Worm (Caenorhabditis elegans) whole organism, L3 larva: Measurements from ENCODE around the gene bath-23.

Experiments
- R02D3.7 ChIP-seq: fragments of 150-350 bp; optimal IDR thresholded peaks from 2 replicates; lab custom pipeline; 2014; ENCODE audit warnings: missing biosample characterization, missing genetic modification characterization
- aly-2 ChIP-seq: fragments of 150-350 bp; optimal IDR thresholded peaks from 2 replicates; lab custom pipeline; 2014; ENCODE audit warnings: missing biosample characterization, missing genetic modification characterization
- ama-1 ChIP-seq: fragments of 150-350 bp; optimal IDR thresholded peaks from 2 replicates; lab custom pipeline; 2018
- ceh-16 ChIP-seq: sonication (generic microtip); optimal IDR thresholded peaks from 2 replicates; lab custom pipeline; 2017; ENCODE audit warnings: missing biosample characterization, missing genetic modification characterization
- ceh-28 ChIP-seq: fragments of 150-350 bp; optimal IDR thresholded peaks from 2 replicates; lab custom pipeline; 2014; ENCODE audit warnings: missing biosample characterization, missing genetic modification reagents, missing genetic modification characterization
- ceh-82 ChIP-seq: fragments of 150-350 bp; optimal IDR thresholded peaks from 2 replicates; lab custom pipeline; 2014; ENCODE audit warnings: missing biosample characterization, missing genetic modification characterization
- ceh-9 ChIP-seq: sonication (generic microtip); optimal IDR thresholded peaks from 2 replicates; lab custom pipeline; 2018; ENCODE audit warnings: missing biosample characterization, missing genetic modification characterization
- egl-27 ChIP-seq: sonication (generic microtip); optimal IDR thresholded peaks from 4 replicates; lab custom pipeline; 2017; ENCODE audit warnings: missing biosample characterization, missing genetic modification reagents, missing genetic modification characterization
- egl-5 ChIP-seq: fragments of 150-350 bp; optimal IDR thresholded peaks from 2 replicates; lab custom pipeline; 2017; ENCODE audit warnings: missing biosample characterization, missing genetic modification reagents, missing genetic modification characterization, inconsistent platforms
- elt-2 ChIP-seq: sonication (generic microtip); optimal IDR thresholded peaks from 2 replicates; lab custom pipeline; 2016; ENCODE audit warnings: missing genetic modification reagents, mild to moderate bottlenecking, missing genetic modification characterization, missing compliant biosample characterization
- elt-3 ChIP-seq, 3 experiments: fragments of 150-350 bp in 1 of 3; sonication (generic microtip) in 2 of 3; optimal IDR thresholded peaks; 2 replicates in 2 of 3; 4 replicates in 1 of 3; lab custom pipeline; 2014 to 2017; ENCODE audit warnings: missing biosample characterization in 3 of 3, missing genetic modification characterization in 3 of 3
- fkh-2 ChIP-seq: fragments of 150-350 bp; optimal IDR thresholded peaks from 2 replicates; lab custom pipeline; 2014; ENCODE audit warnings: missing biosample characterization, missing genetic modification reagents, missing genetic modification characterization
- fos-1 ChIP-seq: fragments of 150-350 bp; optimal IDR thresholded peaks from 2 replicates; lab custom pipeline; 2014; ENCODE audit warnings: missing biosample characterization, missing genetic modification characterization
- hmg-11 ChIP-seq: sonication (generic microtip); optimal IDR thresholded peaks from 2 replicates; lab custom pipeline; 2016; ENCODE audit warnings: missing genetic modification characterization, missing compliant biosample characterization
- jun-1 ChIP-seq: fragments of 150-350 bp; optimal IDR thresholded peaks from 2 replicates; lab custom pipeline; 2014; ENCODE audit warnings: missing biosample characterization, missing genetic modification reagents, missing genetic modification characterization
- lin-15B ChIP-seq: fragments of 150-350 bp; optimal IDR thresholded peaks from 2 replicates; lab custom pipeline; 2014; ENCODE audit warnings: missing biosample characterization, missing genetic modification characterization
- lin-39 ChIP-seq: fragments of 150-350 bp; optimal IDR thresholded peaks from 2 replicates; lab custom pipeline; 2018; ENCODE audit warnings: missing biosample characterization, missing genetic modification reagents, missing genetic modification characterization
- mml-1 ChIP-seq: fragments of 150-350 bp; sonication (generic microtip); optimal IDR thresholded peaks from 3 replicates; lab custom pipeline; 2014; ENCODE audit warnings: missing biosample characterization, missing genetic modification characterization
- nfya-1 ChIP-seq: sonication (generic microtip); optimal IDR thresholded peaks from 2 replicates; lab custom pipeline; 2017; ENCODE audit warnings: missing genetic modification characterization, mild to moderate bottlenecking, missing compliant biosample characterization, antibody characterized with exemption, moderate library complexity; ENCODE audit not compliant: insufficient read depth
- nhr-11 ChIP-seq: fragments of 150-350 bp; optimal IDR thresholded peaks from 2 replicates; lab custom pipeline; 2014; ENCODE audit warnings: missing biosample characterization, missing genetic modification characterization
- nhr-12 ChIP-seq: fragments of 150-350 bp; optimal IDR thresholded peaks from 2 replicates; lab custom pipeline; 2014; ENCODE audit warnings: missing biosample characterization, missing genetic modification characterization
- nhr-23 ChIP-seq: fragments of 150-350 bp; optimal IDR thresholded peaks from 2 replicates; lab custom pipeline; 2014; ENCODE audit warnings: missing biosample characterization, missing genetic modification reagents, missing genetic modification characterization
- nhr-237 ChIP-seq: fragments of 150-350 bp; optimal IDR thresholded peaks from 2 replicates; lab custom pipeline; 2014; ENCODE audit warnings: missing biosample characterization, missing genetic modification characterization
- nhr-28 ChIP-seq: fragments of 150-350 bp; optimal IDR thresholded peaks from 2 replicates; lab custom pipeline; 2014; ENCODE audit warnings: missing biosample characterization, missing genetic modification characterization
- nhr-76 ChIP-seq: fragments of 150-350 bp; sonication (generic microtip); optimal IDR thresholded peaks from 5 replicates; lab custom pipeline; 2014; ENCODE audit warnings: missing biosample characterization, missing genetic modification characterization
- pha-4 ChIP-seq: fragments of 150-350 bp; optimal IDR thresholded peaks from 2 replicates; lab custom pipeline; 2014; ENCODE audit warnings: missing biosample characterization, missing genetic modification reagents, missing genetic modification characterization
- sea-2 ChIP-seq: fragments of 150-350 bp; sonication (generic microtip); optimal IDR thresholded peaks from 4 replicates; lab custom pipeline; 2014; ENCODE audit warnings: missing biosample characterization, missing genetic modification reagents, missing genetic modification characterization
- skn-1 ChIP-seq: fragments of 150-350 bp; optimal IDR thresholded peaks from 2 replicates; lab custom pipeline; 2014; ENCODE audit warnings: missing biosample characterization, missing genetic modification characterization
- snpc-4 ChIP-seq: fragments of 150-350 bp; optimal IDR thresholded peaks from 2 replicates; lab custom pipeline; 2014; ENCODE audit warnings: missing biosample characterization, missing genetic modification characterization
- tbx-2 ChIP-seq: sonication (generic microtip); optimal IDR thresholded peaks from 2 replicates; lab custom pipeline; 2016; ENCODE audit warnings: mild to moderate bottlenecking, missing genetic modification characterization, missing compliant biosample characterization
- unc-62 ChIP-seq: fragments of 150-350 bp; sonication (generic microtip); optimal IDR thresholded peaks from 4 replicates; lab custom pipeline; 2014; ENCODE audit warnings: missing biosample characterization, missing genetic modification reagents, missing genetic modification characterization
- ztf-11 ChIP-seq: fragments of 150-350 bp; optimal IDR thresholded peaks from 2 replicates; lab custom pipeline; 2014; ENCODE audit warnings: missing biosample characterization, missing genetic modification characterization

bath-23 gene

DNA sequence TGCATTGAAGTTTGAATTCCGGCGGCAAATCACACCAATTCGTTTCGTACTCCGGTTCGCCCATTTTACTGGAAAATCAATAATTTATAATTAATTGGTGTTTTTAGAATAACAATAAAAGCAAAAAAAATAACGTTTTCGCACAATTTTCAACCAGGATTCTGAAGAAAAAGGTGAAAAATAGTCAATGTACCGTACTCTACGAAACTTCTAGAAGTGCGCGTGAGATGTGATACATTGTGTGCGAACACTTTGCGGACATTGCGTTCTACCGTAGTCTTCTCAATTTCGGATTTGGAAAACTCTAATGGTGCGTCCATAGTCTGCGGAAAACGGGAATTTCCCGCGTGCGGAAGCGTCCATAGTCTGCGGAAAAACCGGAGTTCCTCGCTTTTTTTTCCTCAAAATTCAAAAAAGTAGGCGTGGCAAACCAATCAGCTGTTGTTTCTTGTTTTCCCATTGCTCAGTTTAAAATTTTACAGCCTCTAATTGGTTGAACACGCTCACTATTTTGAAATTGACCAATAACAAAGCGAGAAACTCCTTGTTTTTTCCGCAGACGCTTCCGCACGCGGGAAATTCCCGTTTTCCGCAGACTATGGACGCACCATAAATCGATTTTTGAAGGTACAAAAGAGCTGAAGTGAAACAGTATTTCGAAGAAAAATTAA, 23.0 kb upstream of the bath-23 start, which contains the start of the genes F14D2.14 and bath-29:
TSS of gene F14D2.14 (minus strand) at position 51 of the 671 bp plus-strand sequence.
TSS of gene bath-29 (plus strand) at position 621 of the 671 bp plus-strand sequence.
- TF ChIP-seq ceh-82 (tag; lab: Kevin White, UChicago) (no peak), snpc-4 (tag; lab: Kevin White, UChicago) (no peak), nhr-11 (tag; lab: Kevin White, UChicago) (no peak), tbx-2 (tag; lab: Kevin White, UChicago) (no peak), unc-62 (GFP tag; lab: Kevin White, UChicago) (no peak), lin-39 (tag; lab: Kevin White, UChicago) (no peak), lin-15B (tag; lab: Kevin White, UChicago) (no peak), sea-2 (GFP tag; lab: Kevin White, UChicago) (no peak), pha-4 (tag; lab: Kevin White, UChicago) (no peak), skn-1 (tag; lab: Kevin White, UChicago) (no peak), nhr-12 (tag; lab: Kevin White, UChicago) (no peak)

DNA sequence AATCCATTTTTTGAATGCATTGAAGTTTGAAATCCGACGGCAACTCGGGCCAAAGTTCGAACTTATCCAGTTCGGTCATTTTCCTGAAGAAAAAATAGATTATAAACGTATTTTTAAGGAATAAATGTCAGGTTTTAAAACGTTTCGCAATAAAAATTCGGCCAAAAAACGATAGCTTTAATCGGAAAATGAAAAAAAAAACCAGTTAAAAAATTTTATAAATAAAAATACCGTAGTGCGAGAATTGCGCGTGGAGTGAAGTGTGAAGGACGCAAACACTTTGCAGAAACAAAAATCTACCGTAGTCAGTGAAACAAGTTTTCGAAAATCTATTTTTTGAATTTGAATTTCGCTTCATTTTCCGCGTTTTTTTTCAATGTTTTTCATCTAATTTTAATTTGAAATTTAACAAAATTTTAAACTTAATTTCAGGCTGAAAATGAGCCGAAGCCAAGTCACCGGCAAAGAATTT, 21.3 kb upstream of the bath-23 start, which contains the start of gene F14D2.8:
TSS of gene F14D2.8 (minus strand) at position 51 of the 472 bp plus-strand sequence.
- no peak for TF ChIP-seq ceh-28 (tag; lab: Kevin White, UChicago)
- no peak for TF ChIP-seq egl-5 (tag; lab: Kevin White, UChicago)
- TF ChIP-seq nhr-237 = no peak
- TF ChIP-seq ama-1 (lab: Kevin White, UChicago) = no peak
- TF ChIP-seq elt-2 (tag; lab: Kevin White, UChicago) = no peak
- no peak for TF ChIP-seq nfya-1 (tag; lab: Kevin White, UChicago)
- no peak for TF ChIP-seq aly-2 (tag; lab: Kevin White, UChicago)
- TF ChIP-seq nhr-23 = no peak
- no peak for TF ChIP-seq egl-27 (tag; lab: Kevin White, UChicago)
- no peak for TF ChIP-seq hmg-11
- TF ChIP-seq ceh-9 (tag; lab: Kevin White, UChicago) = no peak
- no peak for TF ChIP-seq nhr-28 (tag; lab: Kevin White, UChicago)
- TF ChIP-seq ztf-11 (tag; lab: Kevin White, UChicago) = no peak
- TF ChIP-seq fkh-2 (tag; lab: Kevin White, UChicago) = no peak
- TF ChIP-seq lin-39 (tag; lab: Kevin White, UChicago) = no peak

DNA sequence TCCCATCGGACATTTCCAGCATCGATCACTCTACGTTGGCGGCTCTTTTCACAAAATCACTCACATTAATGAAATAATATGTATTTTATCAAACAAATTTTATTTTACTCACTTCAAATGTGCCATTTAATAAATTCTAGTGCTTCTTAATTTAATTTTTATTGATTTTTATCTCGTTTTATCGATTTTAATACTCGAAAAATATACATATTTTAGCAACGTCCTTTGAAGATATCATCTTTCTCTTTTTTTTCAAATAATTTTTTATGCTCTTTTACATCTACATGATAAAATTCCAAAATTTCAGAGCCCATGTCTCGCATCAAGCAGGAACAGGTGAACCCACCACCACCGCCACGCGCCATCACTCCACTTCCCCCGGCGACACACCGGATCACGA, 12.3 kb upstream of the bath-23 start, which contains the start of the genes lido-14 and bath-27:
TSS of gene lido-14 (plus strand) at position 301 of the 400 bp plus-strand sequence.
TSS of gene bath-27 (plus strand) at position 306 of the 400 bp plus-strand sequence.
- TF ChIP-seq ceh-16 (tag; lab: Kevin White, UChicago) (no peak), elt-2 (tag; lab: Kevin White, UChicago) (no peak), ceh-82 (tag; lab: Kevin White, UChicago) (no peak), sea-2 (GFP tag; lab: Kevin White, UChicago) (no peak), ceh-9 (tag; lab: Kevin White, UChicago) (no peak), nhr-76 (tag; lab: Kevin White, UChicago) (no peak), tbx-2 (tag; lab: Kevin White, UChicago) (no peak)

DNA sequence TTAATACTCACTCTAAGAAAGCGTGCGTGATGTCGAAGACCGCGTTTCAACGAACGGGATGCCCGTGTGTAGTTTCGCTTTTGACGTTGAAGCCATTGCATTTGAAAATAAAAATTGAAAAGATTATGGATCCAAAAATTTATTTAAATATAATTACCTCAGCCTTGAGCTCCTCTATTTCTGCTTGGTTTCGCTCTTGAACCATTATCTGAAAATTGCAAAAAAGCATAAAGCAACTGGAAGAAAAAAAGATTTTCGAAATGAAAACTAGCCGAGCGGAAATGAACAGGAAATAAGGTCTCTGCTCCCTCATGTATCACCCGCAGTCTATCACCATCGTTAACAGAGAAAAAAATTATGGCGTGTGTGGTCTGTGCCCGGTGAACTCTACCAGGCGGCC, 4.0 kb upstream of the bath-23 start, which contains the start of gene Y49F6C.6:
TSS of gene Y49F6C.6 (minus strand) at position 101 of the 400 bp plus-strand sequence.
- TF ChIP-seq pha-4 (tag; lab: Kevin White, UChicago) (no peak), egl-5 (tag; lab: Kevin White, UChicago) (no peak), fos-1 (tag; lab: Kevin White, UChicago) (no peak), elt-3 (tag; optimal IDR thresholded peaks at IDR 0.05; lab: Kevin White, UChicago) (no peak), jun-1 (no peak), aly-2 (tag; lab: Kevin White, UChicago) (no peak), R02D3.7 (tag; lab: Kevin White, UChicago) (no peak), ceh-9 (tag; lab: Kevin White, UChicago) (no peak), tbx-2 (tag; lab: Kevin White, UChicago) (no peak), mml-1 (tag; lab: Kevin White, UChicago) (no peak)
